Fruit fly (Drosophila melanogaster) whole organism, pupa: ENCODE measurements around the gene CG43760.

Experiments
- CG10348 ChIP-seq: fragments of 200-800 bp; sonication (Bioruptor generic); IDR thresholded peaks from 2 replicates; pipeline ENCODE4 v1.3.6; 2022; ENCODE audit warnings: missing biosample characterization, missing genetic modification characterization
- CG12605 ChIP-seq: fragments of 200-800 bp; sonication (Bioruptor generic); IDR thresholded peaks from 2 replicates; pipeline ENCODE4 v1.3.6; 2022; ENCODE audit warnings: missing biosample characterization, missing genetic modification characterization
- CG13204 ChIP-seq: fragments of 200-800 bp; sonication (Bioruptor generic); optimal IDR thresholded peaks from 2 replicates; lab custom pipeline; 2018; ENCODE audit warnings: missing biosample characterization, mild to moderate bottlenecking, missing genetic modification characterization, moderate library complexity
- CG14655 ChIP-seq: fragments of 200-800 bp; sonication (Bioruptor generic); optimal IDR thresholded peaks from 3 replicates; lab custom pipeline; 2017; ENCODE audit warnings: mild to moderate bottlenecking, missing biosample characterization, missing genetic modification reagents, missing genetic modification characterization
- CG15710 ChIP-seq: fragments of 200-800 bp; sonication (Bioruptor generic); optimal IDR thresholded peaks from 2 replicates; lab custom pipeline; 2018; ENCODE audit warnings: missing biosample characterization, mild to moderate bottlenecking, missing genetic modification characterization, moderate library complexity
- CG17806 ChIP-seq: fragments of 200-800 bp; sonication (Bioruptor generic); optimal IDR thresholded peaks from 2 replicates; lab custom pipeline; 2018; ENCODE audit warnings: missing biosample characterization, mild to moderate bottlenecking, missing genetic modification characterization, moderate library complexity
- CG32121 ChIP-seq: fragments of 200-800 bp; sonication (Bioruptor generic); IDR thresholded peaks from 2 replicates; pipeline ENCODE4 v1.3.6; 2022; ENCODE audit warnings: missing biosample characterization, missing genetic modification characterization
- CG34367 ChIP-seq: fragments of 200-800 bp; sonication (Bioruptor generic); optimal IDR thresholded peaks from 2 replicates; lab custom pipeline; 2018; ENCODE audit warnings: missing biosample characterization, mild to moderate bottlenecking, missing genetic modification characterization
- CG4496 ChIP-seq: fragments of 200-800 bp; sonication (Bioruptor generic); IDR thresholded peaks from 3 replicates; pipeline ENCODE4 v1.3.6; 2022; ENCODE audit warnings: missing biosample characterization, missing genetic modification characterization
- CG8159 ChIP-seq: fragments of 200-800 bp; sonication (Bioruptor generic); optimal IDR thresholded peaks from 3 replicates; lab custom pipeline; 2018; ENCODE audit warnings: missing biosample characterization, mild to moderate bottlenecking, missing genetic modification characterization, moderate library complexity
- CG8301 ChIP-seq: fragments of 200-800 bp; sonication (Bioruptor generic); optimal IDR thresholded peaks from 2 replicates; lab custom pipeline; 2018; ENCODE audit warnings: missing biosample characterization, mild to moderate bottlenecking, missing genetic modification characterization
- CG9948 ChIP-seq: fragments of 200-800 bp; sonication (Bioruptor generic); optimal IDR thresholded peaks from 2 replicates; lab custom pipeline; 2018; ENCODE audit warnings: missing biosample characterization, mild to moderate bottlenecking, missing genetic modification characterization, moderate library complexity
- D1 ChIP-seq: fragments of 200-800 bp; sonication (Bioruptor generic); optimal IDR thresholded peaks from 2 replicates; lab custom pipeline; 2018; ENCODE audit warnings: missing biosample characterization, mild to moderate bottlenecking, missing genetic modification characterization, moderate library complexity
- Ets98B ChIP-seq: fragments of 200-800 bp; sonication (Bioruptor generic); IDR thresholded peaks from 2 replicates; pipeline ENCODE4 v1.3.6; 2022; ENCODE audit warnings: missing biosample characterization, missing genetic modification characterization
- Pif1A ChIP-seq: fragments of 200-800 bp; sonication (Bioruptor generic); optimal IDR thresholded peaks from 3 replicates; lab custom pipeline; 2016; ENCODE audit warnings: missing biosample characterization, missing genetic modification characterization
- Pif1B ChIP-seq: fragments of 200-800 bp; sonication (Bioruptor generic); optimal IDR thresholded peaks from 3 replicates; lab custom pipeline; 2016; ENCODE audit warnings: missing biosample characterization, missing genetic modification characterization
- Snoo ChIP-seq: fragments of 200-800 bp; sonication (Bioruptor generic); optimal IDR thresholded peaks from 3 replicates; lab custom pipeline; 2017; ENCODE audit warnings: missing biosample characterization, mild to moderate bottlenecking, missing genetic modification characterization, inconsistent platforms
- fd96Ca ChIP-seq: fragments of 200-800 bp; sonication (Bioruptor generic); IDR thresholded peaks from 3 replicates; pipeline ENCODE4 v1.3.6; 2022; ENCODE audit warnings: missing biosample characterization, missing genetic modification characterization
- gl ChIP-seq: fragments of 200-800 bp; sonication (Bioruptor generic); optimal IDR thresholded peaks from 2 replicates; lab custom pipeline; 2018; ENCODE audit warnings: missing biosample characterization, mild to moderate bottlenecking, missing genetic modification characterization
- rn ChIP-seq: fragments of 200-800 bp; sonication (Bioruptor generic); IDR thresholded peaks from 2 replicates; pipeline ENCODE4 v1.3.6; 2022; ENCODE audit warnings: missing biosample characterization, missing genetic modification characterization

CG43760 gene

DNA sequence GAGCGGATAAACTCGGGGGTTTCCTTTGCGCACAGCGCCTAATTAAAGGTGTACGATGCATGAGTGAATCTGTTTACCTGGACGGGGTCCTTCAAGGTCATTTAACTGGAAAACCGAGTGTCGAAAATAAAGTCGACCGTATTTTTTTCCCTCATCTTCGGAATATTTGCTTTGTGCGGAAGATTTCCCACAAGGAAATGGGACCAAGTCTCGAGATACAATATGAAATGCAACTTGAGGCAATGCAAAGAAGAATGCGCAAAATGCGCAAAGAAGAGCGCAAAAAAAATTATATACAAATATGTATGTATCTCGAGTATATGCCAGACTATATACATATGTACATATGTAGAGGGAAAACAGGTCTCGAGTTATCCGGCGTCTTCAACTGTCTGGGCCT, 33.7 kb downstream of the CG43760 start:
- TF ChIP-seq CG17806 (tag; lab: Kevin White, UChicago) (no peak), CG12605 (GFP tag; lab: Robert Waterston, UW) (no peak), D1 (tag; lab: Kevin White, UChicago) (no peak), Pif1A (GFP tag; lab: Kevin White, UChicago) (no peak), rn (no peak)

DNA sequence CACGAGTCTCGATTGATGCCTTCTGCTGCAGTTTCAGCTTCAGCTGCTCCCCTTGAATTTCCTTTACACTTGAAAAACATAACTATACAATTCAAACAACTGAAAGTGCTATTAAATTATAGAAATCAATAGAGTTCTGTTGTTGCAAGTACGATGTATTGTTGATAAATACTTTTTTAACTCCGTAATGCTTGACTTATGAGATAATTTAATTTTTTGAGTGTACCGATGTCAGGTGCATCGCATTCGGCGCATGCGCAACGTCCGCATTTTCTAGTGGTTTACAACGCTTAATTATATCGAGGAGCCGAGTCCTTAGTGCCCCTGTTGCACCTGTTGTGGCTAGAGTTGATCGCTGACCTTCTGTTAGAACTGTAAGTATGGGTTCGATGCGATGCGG, 35.2 kb downstream of the CG43760 start:
- no peak for TF ChIP-seq CG9948 (tag; lab: Kevin White, UChicago)
- TF ChIP-seq gl (tag; lab: Kevin White, UChicago): no peak
- no peak for TF ChIP-seq Snoo (tag; lab: Kevin White, UChicago)
- no peak for TF ChIP-seq CG14655 (GFP tag; lab: Kevin White, UChicago)
- no peak for TF ChIP-seq Pif1B (GFP tag; lab: Kevin White, UChicago)
- no peak for TF ChIP-seq CG15710 (tag; lab: Kevin White, UChicago)
- TF ChIP-seq Ets98B (GFP tag; lab: Robert Waterston, UW): no peak
- TF ChIP-seq CG13204 (GFP tag; lab: Kevin White, UChicago): no peak
- no peak for TF ChIP-seq D1 (tag; lab: Kevin White, UChicago)
- TF ChIP-seq CG4496 (GFP tag; lab: Robert Waterston, UW): no peak
- no peak for TF ChIP-seq fd96Ca
- no peak for TF ChIP-seq CG8301
- no peak for TF ChIP-seq Pif1A (GFP tag; lab: Kevin White, UChicago)
- TF ChIP-seq CG10348 (GFP tag; lab: Robert Waterston, UW): no peak
- no peak for TF ChIP-seq CG12605 (GFP tag; lab: Robert Waterston, UW)
- no peak for TF ChIP-seq CG32121
- no peak for TF ChIP-seq CG17806 (tag; lab: Kevin White, UChicago)
- TF ChIP-seq, all 21 proteins: peak for 0

DNA sequence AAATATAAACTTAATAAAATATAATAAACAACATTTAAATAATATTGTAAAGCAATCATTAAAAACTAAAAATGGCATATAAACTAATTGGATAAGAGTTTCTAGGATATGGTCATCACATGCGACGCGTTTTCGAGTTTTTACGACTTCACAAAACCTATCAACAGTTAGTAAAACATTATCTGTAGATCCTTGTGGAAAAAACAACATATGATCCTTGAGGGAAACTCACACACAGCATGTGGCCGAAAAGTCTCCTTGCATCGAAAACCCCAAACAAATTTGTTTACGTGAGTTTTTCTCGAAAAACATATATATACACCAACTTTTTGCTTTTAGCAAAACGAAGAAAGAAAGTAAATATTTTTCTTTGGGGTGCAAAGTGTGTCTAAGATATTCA, 35.7 kb downstream of the CG43760 start:
- no peak for TF ChIP-seq Ets98B (GFP tag; lab: Robert Waterston, UW)
- TF ChIP-seq gl (tag; lab: Kevin White, UChicago): no peak
- no peak for TF ChIP-seq CG8301
- TF ChIP-seq CG32121: no peak
- TF ChIP-seq Pif1B (GFP tag; lab: Kevin White, UChicago): no peak
- no peak for TF ChIP-seq CG14655 (GFP tag; lab: Kevin White, UChicago)
- TF ChIP-seq CG4496 (GFP tag; lab: Robert Waterston, UW): no peak
- no peak for TF ChIP-seq Pif1A (GFP tag; lab: Kevin White, UChicago)
- no peak for TF ChIP-seq CG8159 (tag; lab: Kevin White, UChicago)
- no peak for TF ChIP-seq Snoo (tag; lab: Kevin White, UChicago)
- TF ChIP-seq CG34367 (tag; lab: Kevin White, UChicago): no peak
- TF ChIP-seq CG12605 (GFP tag; lab: Robert Waterston, UW): no peak

DNA sequence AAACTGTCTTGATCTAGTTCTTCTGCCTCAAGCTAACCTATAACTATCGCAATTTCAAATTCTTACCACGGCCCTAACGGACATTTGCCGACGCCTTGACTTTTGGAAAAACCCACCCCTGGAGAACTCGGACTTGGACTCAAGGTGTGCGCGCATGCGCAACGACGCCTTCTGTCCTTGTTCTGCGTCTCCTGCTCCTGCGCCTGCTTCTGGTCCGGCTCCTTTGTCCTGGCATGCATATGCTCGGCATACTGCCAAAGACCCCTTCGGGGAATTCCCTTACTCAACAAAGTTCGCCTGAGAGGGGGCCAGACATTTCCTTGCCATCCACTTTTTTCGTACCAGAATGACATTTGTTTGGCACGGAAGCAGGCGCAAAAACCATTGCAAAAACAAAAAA, 40.7 kb downstream of the CG43760 start:
- TF ChIP-seq CG10348 (GFP tag; lab: Robert Waterston, UW): 0 out of 2 replicates have a peak, but pooled peaks have one; percentile 14
- TF ChIP-seq CG12605 (GFP tag; lab: Robert Waterston, UW): no peak

DNA sequence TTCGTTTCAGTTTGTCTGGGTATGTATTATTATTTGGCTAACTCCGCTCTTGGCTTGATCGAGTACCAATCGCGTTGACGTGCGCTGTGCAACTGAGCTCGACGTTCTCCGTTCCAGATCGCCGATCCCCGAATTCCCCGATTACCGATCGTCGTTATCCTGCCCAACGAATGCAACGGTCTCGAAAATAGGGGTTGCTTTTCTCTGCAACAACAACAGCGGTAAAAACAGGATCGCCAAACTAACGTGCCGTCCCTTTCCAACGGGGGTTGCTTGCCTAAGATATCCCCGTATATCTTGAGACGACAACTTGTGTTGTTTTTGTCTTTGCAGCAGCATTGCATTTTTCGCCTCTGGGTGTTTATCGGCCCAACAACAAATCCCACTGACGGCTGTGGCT, 45.0 kb downstream of the CG43760 start:
- TF ChIP-seq CG15710 (tag; lab: Kevin White, UChicago): no peak
- TF ChIP-seq CG8301: no peak
- no peak for TF ChIP-seq CG32121
- TF ChIP-seq CG8159 (tag; lab: Kevin White, UChicago): no peak
- no peak for TF ChIP-seq D1 (tag; lab: Kevin White, UChicago)
- TF ChIP-seq CG4496 (GFP tag; lab: Robert Waterston, UW): no peak
- no peak for TF ChIP-seq rn
- no peak for TF ChIP-seq CG9948 (tag; lab: Kevin White, UChicago)
- TF ChIP-seq CG34367 (tag; lab: Kevin White, UChicago): no peak
- TF ChIP-seq CG13204 (GFP tag; lab: Kevin White, UChicago): no peak
- TF ChIP-seq Snoo (tag; lab: Kevin White, UChicago): no peak
- TF ChIP-seq Pif1A (GFP tag; lab: Kevin White, UChicago): no peak
